Fruit fly (Drosophila melanogaster) Kc167 (cell line): ENCODE data around the gene Non2.

Source experiments
- h ChIP-seq: fragments of >200 bp; optimal IDR thresholded peaks from 3 replicates; lab custom pipeline; 2018; ENCODE audit warnings: missing external identifiers
- insv ChIP-seq: fragments of >200 bp; optimal IDR thresholded peaks from 3 replicates; lab custom pipeline; 2018; ENCODE audit warnings: missing external identifiers
- psq ChIP-seq: fragments of >200 bp; optimal IDR thresholded peaks from 2 replicates; lab custom pipeline; 2017; ENCODE audit warnings: missing external identifiers
- ttk ChIP-seq: sonication (Bioruptor generic); optimal IDR thresholded peaks from 2 replicates; lab custom pipeline; 2017; ENCODE audit warnings: missing external identifiers

- no peak for TF ChIP-seq insv
- no peak for TF ChIP-seq ttk (lab: Kevin White, UChicago)
- TF ChIP-seq psq = no peak
- no peak for TF ChIP-seq h (lab: Kevin White, UChicago)
Measured at dm6 chr3L:2765013-2765738, 1.6 kb upstream of the Non2 start.
